Worm (Caenorhabditis elegans): ENCODE results near the gene str-264.

DNA sequence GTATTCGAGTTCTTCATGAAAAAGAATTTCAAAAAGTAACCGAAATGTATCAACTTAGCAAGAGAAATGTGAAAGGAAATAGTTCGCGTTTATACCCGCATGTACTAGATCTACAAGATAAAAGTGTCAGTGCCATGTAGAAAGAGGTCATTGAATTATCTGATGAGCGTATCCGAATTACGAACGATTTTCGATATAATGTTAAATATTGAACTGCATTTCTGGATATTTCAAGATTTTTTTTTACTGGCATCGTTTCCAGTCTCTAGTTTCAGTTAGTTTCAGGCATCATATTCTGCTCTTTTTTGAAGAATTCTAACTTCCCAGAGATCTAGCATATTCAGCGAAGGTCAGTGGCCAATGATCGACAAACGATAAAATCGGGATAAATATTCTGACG is 11.0 kb downstream of the str-264 start, which contains the start of gene nhr-150:
- TF ChIP-seq C17E4.6 (GFP tag; IDR thresholded peaks at IDR 0.05) (no peak), zfh-2 (GFP tag; conservative IDR thresholded peaks at IDR 0.05) (no peak), snpc-4 (GFP tag; optimal IDR thresholded peaks at IDR 0.05) (no peak), snpc-4 (tag; optimal IDR thresholded peaks at IDR 0.05) (no peak), nfya-1 (tag; optimal IDR thresholded peaks at IDR 0.05; ENCODE audit: borderline replicate concordance, insufficient read depth) (no peak), F23B12.7 (tag; optimal IDR thresholded peaks at IDR 0.05; ENCODE audit: insufficient read depth) (no peak), unc-62 (GFP tag; optimal IDR thresholded peaks at IDR 0.05) (no peak), chd-7 (tag; optimal IDR thresholded peaks at IDR 0.05) (no peak), ztf-3 (GFP tag; optimal IDR thresholded peaks at IDR 0.05) (no peak), ekl-4 (GFP tag; IDR thresholded peaks at IDR 0.05) (no peak), lin-35 (GFP tag; optimal IDR thresholded peaks at IDR 0.05) (no peak), F22D6.2 (tag; optimal IDR thresholded peaks at IDR 0.05) (no peak), him-1 (tag; optimal IDR thresholded peaks at IDR 0.05) (no peak)

Measured in whole organism, young adult.